Fruit fly (Drosophila melanogaster): ENCODE results near the gene GCS1.

The GCS1 gene

DNA sequence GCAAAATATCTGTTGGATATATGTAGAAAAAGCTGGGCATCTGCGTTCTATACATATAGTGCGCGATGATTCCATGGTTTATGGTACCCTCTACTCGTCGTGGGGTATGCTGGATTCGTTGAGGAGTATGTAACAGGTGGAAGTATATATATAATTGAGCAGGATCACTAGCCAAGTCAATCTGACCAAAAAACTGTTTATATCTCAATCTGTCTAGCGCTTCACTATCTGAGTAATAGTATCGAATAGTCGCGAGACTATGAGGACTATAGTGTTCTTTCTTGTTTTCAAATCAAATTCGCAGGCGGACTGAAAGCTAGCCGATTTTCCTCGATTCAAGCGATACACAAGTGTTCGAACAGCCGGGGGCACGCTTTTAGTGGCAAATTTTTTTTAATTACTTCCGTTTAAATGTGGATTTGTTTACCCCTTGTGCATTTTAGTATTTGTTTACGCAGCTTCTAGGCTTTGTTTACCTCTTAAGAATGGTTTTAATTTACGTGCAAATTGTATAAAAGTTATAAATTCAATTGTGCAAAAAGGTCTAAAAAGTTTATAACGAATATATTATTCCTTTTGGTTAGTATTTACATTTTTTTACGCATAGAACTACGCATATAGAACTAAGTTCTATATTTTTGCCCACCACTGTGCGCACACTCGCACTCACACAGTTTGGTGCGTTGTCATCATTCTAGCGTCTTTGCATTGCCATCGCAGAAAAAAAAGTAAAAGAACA is 43.0 kb upstream of the GCS1 start (continued):
- TF ChIP-seq chinmo (GFP tag; IDR thresholded peaks at IDR 0.05; ENCODE audit: partially characterized antibody) (0 out of 4 replicates have a peak, but pooled peaks have one; percentile 20), CG32767 (GFP tag; IDR thresholded peaks at IDR 0.05) (peak; percentile 71), knrl (GFP tag; IDR thresholded peaks at IDR 0.05; ENCODE audit: partially characterized antibody) (no peak), HmgD (GFP tag; optimal IDR thresholded peaks at IDR 0.05) (peak; percentile 9), CG7556 (GFP tag; optimal IDR thresholded peaks at IDR 0.05) (peak; percentile 74), ATbp (GFP tag; optimal IDR thresholded peaks at IDR 0.05) (peak; percentile 54), Hr78 (GFP tag; optimal IDR thresholded peaks at IDR 0.05) (peak in 1 of 2 experiments; percentile 25), CG16863 (GFP tag; optimal IDR thresholded peaks at IDR 0.05) (peak; percentile 72), her (GFP tag; optimal IDR thresholded peaks at IDR 0.05) (peak; percentile 77), CG8765 (GFP tag; IDR thresholded peaks at IDR 0.05) (peak; percentile 67), Tbp (GFP tag; optimal IDR thresholded peaks at IDR 0.05) (no peak), stc (GFP tag; IDR thresholded peaks at IDR 0.05) (peak; percentile 82), fd3F (GFP tag; optimal IDR thresholded peaks at IDR 0.05) (peak; percentile 60), otp (GFP tag; IDR thresholded peaks at IDR 0.05) (peak; percentile 59; the same call in 2 of the 3 replicates), CG2202 (tag; optimal IDR thresholded peaks at IDR 0.05) (no peak), zfh2 (GFP tag; optimal IDR thresholded peaks at IDR 0.05) (peak; percentile 80), CG10366 (GFP tag; IDR thresholded peaks at IDR 0.05) (peak; percentile 84), insv (GFP tag; optimal IDR thresholded peaks at IDR 0.05) (no peak), br (optimal IDR thresholded peaks at IDR 0.05) (no peak), dpn (GFP tag; optimal IDR thresholded peaks at IDR 0.05) (peak; percentile 79 to 87), CG11504 (tag; optimal IDR thresholded peaks at IDR 0.05) (peak; percentile 82), row (GFP tag; IDR thresholded peaks at IDR 0.05) (peak; percentile 90), CG30020 (tag; optimal IDR thresholded peaks at IDR 0.05) (no peak), CG17568 (GFP tag; optimal IDR thresholded peaks at IDR 0.05) (peak; percentile 31), slp2 (GFP tag; optimal IDR thresholded peaks at IDR 0.05) (peak; percentile 62), jumu (GFP tag; optimal IDR thresholded peaks at IDR 0.05) (peak; percentile 84), pfk (GFP tag; optimal IDR thresholded peaks at IDR 0.05) (no peak), odd (GFP tag; optimal IDR thresholded peaks at IDR 0.05) (peak; percentile 77), CG1647 (GFP tag; optimal IDR thresholded peaks at IDR 0.05) (peak; percentile 77), CG10959 (GFP tag; IDR thresholded peaks at IDR 0.05) (peak; percentile 81), Dek (tag; optimal IDR thresholded peaks at IDR 0.05) (peak; percentile 50), repo (GFP tag; optimal IDR thresholded peaks at IDR 0.05) (peak; percentile 29), CG7271 (tag; optimal IDR thresholded peaks at IDR 0.05) (no peak), CG17186 (GFP tag; optimal IDR thresholded peaks at IDR 0.05) (no peak), YL-1 (GFP tag; optimal IDR thresholded peaks at IDR 0.05) (no peak), CG4820 (GFP tag; optimal IDR thresholded peaks at IDR 0.05) (peak; percentile 64), ssp (GFP tag; IDR thresholded peaks at IDR 0.05) (peak; percentile 70), ase (GFP tag; IDR thresholded peaks at IDR 0.05) (peak; percentile 83; the same call in 2 of the 3 replicates), Dp (GFP tag; optimal IDR thresholded peaks at IDR 0.05) (no peak), CG13894 (tag; optimal IDR thresholded peaks at IDR 0.05) (peak; percentile 58), shn (GFP tag; optimal IDR thresholded peaks at IDR 0.05) (peak; percentile 70), sd (tag; optimal IDR thresholded peaks at IDR 0.05) (peak; percentile 43), caup (GFP tag; optimal IDR thresholded peaks at IDR 0.05; ENCODE audit: severe bottlenecking) (peak; percentile 77), gsb-n (tag; optimal IDR thresholded peaks at IDR 0.05) (peak; percentile 22), Rx (GFP tag; IDR thresholded peaks at IDR 0.05) (peak; percentile 78), dan (GFP tag; IDR thresholded peaks at IDR 0.05) (peak; percentile 60; the same call in 1 of the 2 replicates), CG7372 (GFP tag; IDR thresholded peaks at IDR 0.05) (peak; percentile 77), CG7839 (tag; optimal IDR thresholded peaks at IDR 0.05) (peak; percentile 85), Six4 (GFP tag; optimal IDR thresholded peaks at IDR 0.05) (peak; percentile 70)
